Worm (Caenorhabditis elegans): ENCODE measurements around the gene fat-1.

ce11 chrIV:13300109-13300508 lies 15.3 kb upstream of the fat-1 start, which contains the start of gene kdp-1:
- no peak for TF ChIP-seq med-1 (GFP tag; optimal IDR thresholded peaks at IDR 0.05; ENCODE audit: insufficient read depth)
- no peak for TF ChIP-seq tab-1 (GFP tag; IDR thresholded peaks at IDR 0.05)
- TF ChIP-seq T22C8.4 (GFP tag; IDR thresholded peaks at IDR 0.05) = no peak
- no peak for TF ChIP-seq klf-2 (GFP tag; conservative IDR thresholded peaks at IDR 0.05)
- TF ChIP-seq ref-1 (GFP tag; conservative IDR thresholded peaks at IDR 0.05) = no peak

All from whole organism, midembryonic.